Fruit fly (Drosophila melanogaster) whole organism, embryonic: ENCODE results near the gene CG11095.

ENCODE experiments used
- BtbVII ChIP-seq: fragments of 200-800 bp; sonication (Bioruptor generic); optimal IDR thresholded peaks from 3 replicates; lab custom pipeline; 2017; ENCODE audit warnings: missing biosample characterization, mild to moderate bottlenecking, missing genetic modification characterization
- Bteb2 ChIP-seq: fragments of 200-800 bp; sonication (Bioruptor generic); optimal IDR thresholded peaks from 2 replicates; lab custom pipeline; 2016; ENCODE audit warnings: missing biosample characterization, missing genetic modification characterization
- CG1024 ChIP-seq: fragments of 200-800 bp; sonication (Bioruptor generic); IDR thresholded peaks from 2 replicates; pipeline ENCODE4 v1.3.6; 2022; ENCODE audit warnings: missing biosample characterization, missing genetic modification characterization
- CG11696 ChIP-seq: fragments of 200-800 bp; sonication (Bioruptor generic); IDR thresholded peaks from 2 replicates; pipeline ENCODE4 v1.3.6; 2022; ENCODE audit warnings: missing biosample characterization, missing genetic modification characterization
- CG13624 ChIP-seq: fragments of 200-800 bp; sonication (Bioruptor generic); optimal IDR thresholded peaks from 2 replicates; lab custom pipeline; 2016; ENCODE audit warnings: missing biosample characterization, missing genetic modification characterization
- CG14014 ChIP-seq: fragments of 200-800 bp; sonication (Bioruptor generic); IDR thresholded peaks from 2 replicates; pipeline ENCODE4 v1.3.6; 2022; ENCODE audit warnings: missing biosample characterization, missing genetic modification characterization
- CG14710 ChIP-seq: fragments of 200-800 bp; sonication (Bioruptor generic); optimal IDR thresholded peaks from 3 replicates; lab custom pipeline; 2019; ENCODE audit warnings: missing biosample characterization, mild to moderate bottlenecking, missing genetic modification characterization, moderate library complexity
- CG1529 ChIP-seq: fragments of 200-800 bp; sonication (Bioruptor generic); optimal IDR thresholded peaks from 3 replicates; lab custom pipeline; 2018; ENCODE audit warnings: missing biosample characterization, missing genetic modification characterization
- CG17328 ChIP-seq: fragments of 200-800 bp; sonication (Bioruptor generic); IDR thresholded peaks from 2 replicates; pipeline ENCODE4 v1.3.6; 2022; ENCODE audit warnings: missing biosample characterization, missing genetic modification characterization
- CG17359 ChIP-seq: fragments of 200-800 bp; sonication (Bioruptor generic); optimal IDR thresholded peaks from 3 replicates; lab custom pipeline; 2018; ENCODE audit warnings: missing biosample characterization, mild to moderate bottlenecking, missing genetic modification characterization, moderate library complexity
- CG18262 ChIP-seq: fragments of 200-800 bp; optimal IDR thresholded peaks from 3 replicates; lab custom pipeline; 2019; ENCODE audit warnings: missing biosample characterization, mild to moderate bottlenecking, missing genetic modification characterization, moderate library complexity
- CG2120 ChIP-seq: fragments of 200-800 bp; sonication (Bioruptor generic); optimal IDR thresholded peaks from 3 replicates; lab custom pipeline; 2016; ENCODE audit warnings: missing biosample characterization, missing genetic modification characterization
- CG2712 ChIP-seq: fragments of 200-800 bp; optimal IDR thresholded peaks from 3 replicates; lab custom pipeline; 2019; ENCODE audit warnings: missing biosample characterization, mild to moderate bottlenecking, missing genetic modification characterization, moderate library complexity
- CG30020 ChIP-seq: fragments of 200-800 bp; optimal IDR thresholded peaks from 2 replicates; lab custom pipeline; 2019; ENCODE audit warnings: missing biosample characterization, mild to moderate bottlenecking, missing genetic modification characterization, moderate library complexity
- CG32767 ChIP-seq: fragments of 200-800 bp; sonication (Bioruptor generic); IDR thresholded peaks from 2 replicates; pipeline ENCODE4 v1.3.6; 2022; ENCODE audit warnings: missing biosample characterization, missing genetic modification characterization
- CG43689 ChIP-seq: fragments of 200-800 bp; sonication (Bioruptor generic); IDR thresholded peaks from 2 replicates; pipeline ENCODE4 v1.3.6; 2022; ENCODE audit warnings: missing biosample characterization, missing genetic modification characterization
- CG4707 ChIP-seq: fragments of 200-800 bp; sonication (Bioruptor generic); optimal IDR thresholded peaks from 2 replicates; lab custom pipeline; 2018; ENCODE audit warnings: missing biosample characterization, mild to moderate bottlenecking, missing genetic modification characterization, moderate library complexity
- CG7556 ChIP-seq: fragments of 200-800 bp; sonication (Bioruptor generic); optimal IDR thresholded peaks from 2 replicates; lab custom pipeline; 2017; ENCODE audit warnings: missing biosample characterization, mild to moderate bottlenecking, missing genetic modification characterization
- CG7839 ChIP-seq: fragments of 200-800 bp; sonication (Bioruptor generic); optimal IDR thresholded peaks from 3 replicates; lab custom pipeline; 2018; ENCODE audit warnings: missing biosample characterization, mild to moderate bottlenecking, missing genetic modification characterization, moderate library complexity
- CG8924 ChIP-seq: fragments of 200-800 bp; optimal IDR thresholded peaks from 3 replicates; lab custom pipeline; 2019; ENCODE audit warnings: missing biosample characterization, mild to moderate bottlenecking, missing genetic modification characterization, moderate library complexity
- CG9817 ChIP-seq: fragments of 200-800 bp; sonication (Bioruptor generic); optimal IDR thresholded peaks from 2 replicates; lab custom pipeline; 2018; ENCODE audit warnings: missing biosample characterization, mild to moderate bottlenecking, missing genetic modification characterization, moderate library complexity
- CHES-1-like ChIP-seq: fragments of 200-800 bp; sonication (Bioruptor generic); optimal IDR thresholded peaks from 2 replicates; lab custom pipeline; 2016; ENCODE audit warnings: missing biosample characterization, missing genetic modification characterization
- CrebB ChIP-seq: fragments of 200-800 bp; sonication (Bioruptor generic); optimal IDR thresholded peaks from 3 replicates; lab custom pipeline; 2018; ENCODE audit warnings: missing biosample characterization, mild to moderate bottlenecking, missing genetic modification characterization
- Dad ChIP-seq: fragments of 200-800 bp; sonication (Bioruptor generic); optimal IDR thresholded peaks from 3 replicates; lab custom pipeline; 2016; ENCODE audit warnings: missing biosample characterization, missing genetic modification characterization
- Deaf1 ChIP-seq: fragments of 200-800 bp; optimal IDR thresholded peaks from 3 replicates; lab custom pipeline; 2019; ENCODE audit warnings: missing biosample characterization, mild to moderate bottlenecking, missing genetic modification characterization, moderate library complexity
- Fer3 ChIP-seq: fragments of 200-800 bp; sonication (Bioruptor generic); optimal IDR thresholded peaks from 2 replicates; lab custom pipeline; 2018; ENCODE audit warnings: missing biosample characterization, mild to moderate bottlenecking, missing genetic modification characterization, moderate library complexity
- Gsc ChIP-seq: fragments of 200-800 bp; sonication (Bioruptor generic); IDR thresholded peaks from 2 replicates; pipeline ENCODE4 v1.3.6; 2022; ENCODE audit warnings: missing biosample characterization, missing genetic modification characterization
- Meics ChIP-seq: fragments of 200-800 bp; sonication (Bioruptor generic); optimal IDR thresholded peaks from 2 replicates; lab custom pipeline; 2017; ENCODE audit warnings: missing biosample characterization, mild to moderate bottlenecking, missing genetic modification characterization
- PHDP ChIP-seq: fragments of 200-800 bp; sonication (Bioruptor generic); optimal IDR thresholded peaks from 3 replicates; lab custom pipeline; 2018; ENCODE audit warnings: missing biosample characterization, mild to moderate bottlenecking, missing genetic modification characterization, moderate library complexity
- Pdp1 ChIP-seq, 2 experiments: fragments of 200-800 bp; sonication (Bioruptor generic); optimal IDR thresholded peaks; 3 replicates each; lab custom pipeline; 2016; ENCODE audit warnings: missing biosample characterization in 2 of 2, missing genetic modification characterization in 2 of 2, mild to moderate bottlenecking in 1 of 2, moderate library complexity in 1 of 2
- Sox102F ChIP-seq: fragments of 200-800 bp; sonication (Bioruptor generic); optimal IDR thresholded peaks from 2 replicates; lab custom pipeline; 2018; ENCODE audit warnings: missing biosample characterization, mild to moderate bottlenecking, missing genetic modification characterization, moderate library complexity
- Sry-δ ChIP-seq: fragments of 200-800 bp; sonication (Bioruptor generic); optimal IDR thresholded peaks from 2 replicates; lab custom pipeline; 2016; ENCODE audit warnings: missing biosample characterization, missing genetic modification characterization
- TFAM ChIP-seq: fragments of 200-800 bp; sonication (Bioruptor generic); optimal IDR thresholded peaks from 2 replicates; lab custom pipeline; 2017; ENCODE audit warnings: missing biosample characterization, missing genetic modification characterization, inconsistent platforms
- az2 ChIP-seq: fragments of 200-800 bp; sonication (Bioruptor generic); optimal IDR thresholded peaks from 3 replicates; lab custom pipeline; 2016; ENCODE audit warnings: missing biosample characterization, missing genetic modification characterization
- bcd ChIP-seq: fragments of 200-800 bp; sonication (Bioruptor generic); optimal IDR thresholded peaks from 2 replicates; lab custom pipeline; 2017; ENCODE audit warnings: missing biosample characterization, mild to moderate bottlenecking, missing genetic modification characterization
- caup ChIP-seq: fragments of 200-800 bp; sonication (Bioruptor generic); optimal IDR thresholded peaks from 3 replicates; lab custom pipeline; 2017; ENCODE audit warnings: missing biosample characterization, mild to moderate bottlenecking, missing genetic modification characterization, moderate library complexity; ENCODE audit not compliant: severe bottlenecking
- chif ChIP-seq, 2 experiments: fragments of 200-800 bp; sonication (Bioruptor generic); optimal IDR thresholded peaks; 3 replicates each; lab custom pipeline; 2016; ENCODE audit warnings: missing biosample characterization in 2 of 2, missing genetic modification characterization in 2 of 2
- da ChIP-seq: fragments of 200-800 bp; sonication (Bioruptor generic); optimal IDR thresholded peaks from 2 replicates; lab custom pipeline; 2016; ENCODE audit warnings: missing biosample characterization, missing genetic modification characterization
- disco-r ChIP-seq: fragments of 200-800 bp; sonication (Bioruptor generic); optimal IDR thresholded peaks from 2 replicates; lab custom pipeline; 2016; ENCODE audit warnings: missing biosample characterization, missing genetic modification characterization
- fd3F ChIP-seq: fragments of 200-800 bp; sonication (Bioruptor generic); optimal IDR thresholded peaks from 2 replicates; lab custom pipeline; 2018; ENCODE audit warnings: missing biosample characterization, mild to moderate bottlenecking, missing genetic modification characterization, moderate library complexity
- grn ChIP-seq: fragments of 200-800 bp; sonication (Bioruptor generic); optimal IDR thresholded peaks from 3 replicates; lab custom pipeline; 2017; ENCODE audit warnings: missing biosample characterization, missing genetic modification characterization
- nau ChIP-seq: fragments of 200-800 bp; sonication (Bioruptor generic); optimal IDR thresholded peaks from 3 replicates; lab custom pipeline; 2017; ENCODE audit warnings: missing biosample characterization, mild to moderate bottlenecking, missing genetic modification characterization, missing genetic modification reagents
- rib ChIP-seq: fragments of 200-800 bp; sonication (Bioruptor generic); IDR thresholded peaks from 2 replicates; pipeline ENCODE4 v1.3.6; 2022; ENCODE audit warnings: missing biosample characterization, missing genetic modification characterization
- sc ChIP-seq, 3 experiments: fragments of >200 bp in 2 of 3; fragments of 200-800 bp in 1 of 3; sonication (Bioruptor generic) in 1 of 3; optimal IDR thresholded peaks; 2 replicates in 2 of 3; 3 replicates in 1 of 3; lab custom pipeline; 2017; ENCODE audit warnings: mild to moderate bottlenecking in 1 of 3, missing biosample characterization in 1 of 3, missing genetic modification characterization in 1 of 3, missing genetic modification reagents in 1 of 3
- so ChIP-seq: fragments of 200-800 bp; sonication (Bioruptor generic); IDR thresholded peaks from 3 replicates; pipeline ENCODE4 v1.3.6; 2022; ENCODE audit warnings: missing biosample characterization, missing genetic modification characterization
- tap ChIP-seq: fragments of 200-800 bp; optimal IDR thresholded peaks from 3 replicates; lab custom pipeline; 2019; ENCODE audit warnings: missing biosample characterization, mild to moderate bottlenecking, missing genetic modification characterization, moderate library complexity
- tgo ChIP-seq: fragments of 200-800 bp; sonication (Bioruptor generic); IDR thresholded peaks from 3 replicates; pipeline ENCODE4 v1.3.6; 2022; ENCODE audit warnings: missing biosample characterization, missing genetic modification characterization
- zfh1 ChIP-seq: fragments of 200-800 bp; sonication (Bioruptor generic); IDR thresholded peaks from 3 replicates; pipeline ENCODE4 v1.3.6; 2022; ENCODE audit warnings: missing biosample characterization, missing genetic modification characterization

The CG11095 gene

dm6 chrX:13817418-13818171 lies 6.1 kb downstream of the CG11095 start (continued):
- TF ChIP-seq CG17328 (GFP tag; lab: Robert Waterston, UW) (peak; percentile 23; the same call in 1 of the 2 replicates), so (GFP tag; lab: Robert Waterston, UW) (peak; percentile 78), nau (peak; percentile 71), CG1529 (GFP tag; lab: Kevin White, UChicago) (no peak), Sry-δ (GFP tag; lab: Kevin White, UChicago) (no peak), CG2120 (GFP tag; lab: Kevin White, UChicago) (peak; percentile 67), TFAM (no peak), CG7839 (tag; lab: Kevin White, UChicago) (peak; percentile 57), CG18262 (tag; lab: Kevin White, UChicago) (peak; percentile 36), CG43689 (no peak), az2 (GFP tag; lab: Kevin White, UChicago) (peak; percentile 10), Meics (GFP tag; lab: Kevin White, UChicago) (peak; percentile 64), CG14014 (GFP tag; lab: Robert Waterston, UW) (0 out of 2 replicates have a peak, but pooled peaks have one; percentile 19), CG9817 (tag; lab: Kevin White, UChicago) (peak; percentile 14), caup (GFP tag; lab: Kevin White, UChicago) (no peak), Gsc (GFP tag; lab: Robert Waterston, UW) (no peak), CG7556 (GFP tag; lab: Kevin White, UChicago) (peak; percentile 51), tap (tag; lab: Kevin White, UChicago) (no peak), CG17359 (tag; lab: Kevin White, UChicago) (peak; percentile 46), Sox102F (GFP tag; lab: Kevin White, UChicago) (peak; percentile 65), grn (GFP tag; lab: Kevin White, UChicago) (no peak), BtbVII (peak; percentile 49), CG8924 (tag; lab: Kevin White, UChicago) (peak; percentile 29), CG2712 (tag; lab: Kevin White, UChicago) (peak; percentile 24), fd3F (GFP tag; lab: Kevin White, UChicago) (peak; percentile 8), chif (GFP tag; optimal IDR thresholded peaks at IDR 0.05; lab: Kevin White, UChicago) (peak; percentile 11 to 16), CHES-1-like (GFP tag; lab: Kevin White, UChicago) (no peak), disco-r (GFP tag; lab: Kevin White, UChicago) (no peak), rib (GFP tag; lab: Robert Waterston, UW) (peak; percentile 43; the same call in 1 of the 2 replicates), Pdp1 (GFP tag; optimal IDR thresholded peaks at IDR 0.05; lab: Kevin White, UChicago) (peak in 1 of 2 experiments; percentile 4), CG30020 (tag; lab: Kevin White, UChicago) (no peak), Fer3 (tag; lab: Kevin White, UChicago) (peak; percentile 52), CG1024 (GFP tag; lab: Robert Waterston, UW) (0 out of 2 replicates have a peak, but pooled peaks have one; percentile 17), CG14710 (tag; lab: Kevin White, UChicago) (no peak), tgo (GFP tag; lab: Robert Waterston, UW) (peak; percentile 26; the same call in 1 of the 3 replicates), CG13624 (peak; percentile 30), CrebB (peak; percentile 19), PHDP (tag; lab: Kevin White, UChicago) (peak; percentile 68), zfh1 (GFP tag; lab: Robert Waterston, UW) (no peak), da (no peak), Bteb2 (GFP tag; lab: Kevin White, UChicago) (peak; percentile 24), CG32767 (GFP tag; lab: Robert Waterston, UW) (0 out of 2 replicates have a peak, but pooled peaks have one; percentile 26), Deaf1 (tag; lab: Kevin White, UChicago) (peak; percentile 5), CG4707 (GFP tag; lab: Kevin White, UChicago) (no peak), CG11696 (peak; percentile 90), Dad (GFP tag; lab: Kevin White, UChicago) (no peak), sc (optimal IDR thresholded peaks at IDR 0.05; lab: Kevin White, UChicago) (no peak), sc (GFP tag; optimal IDR thresholded peaks at IDR 0.05; lab: Kevin White, UChicago) (no peak), bcd (peak; percentile 42)
